Fruit fly (Drosophila melanogaster) whole organism, embryonic: ENCODE data around the gene CG8925.
A peak's percentile ranks its signal among the peaks of the same experiment; 100 is the strongest.

Experiments used
- Aef1 ChIP-seq: fragments of 200-800 bp; sonication (Bioruptor generic); IDR thresholded peaks from 3 replicates; pipeline ENCODE4 v1.3.6; 2022; ENCODE audit warnings: missing biosample characterization, missing genetic modification characterization
- Atf6 ChIP-seq: fragments of 200-800 bp; sonication (Bioruptor generic); IDR thresholded peaks from 2 replicates; pipeline ENCODE4 v1.3.6; 2022; ENCODE audit warnings: missing biosample characterization, missing genetic modification characterization
- Bgb ChIP-seq: fragments of 200-800 bp; sonication (Bioruptor generic); IDR thresholded peaks from 2 replicates; pipeline ENCODE4 v1.3.6; 2022; ENCODE audit warnings: missing biosample characterization, missing genetic modification characterization; ENCODE audit not compliant: partially characterized antibody
- CG11504 ChIP-seq: fragments of 200-800 bp; sonication (Bioruptor generic); optimal IDR thresholded peaks from 3 replicates; lab custom pipeline; 2019; ENCODE audit warnings: missing biosample characterization, mild to moderate bottlenecking, missing genetic modification characterization, moderate library complexity
- CG12769 ChIP-seq: fragments of 200-800 bp; sonication (Bioruptor generic); optimal IDR thresholded peaks from 2 replicates; lab custom pipeline; 2019; ENCODE audit warnings: missing biosample characterization, mild to moderate bottlenecking, missing genetic modification characterization, moderate library complexity
- CG13424 ChIP-seq: fragments of 200-800 bp; sonication (Bioruptor generic); optimal IDR thresholded peaks from 2 replicates; lab custom pipeline; 2019; ENCODE audit warnings: missing biosample characterization, mild to moderate bottlenecking, missing genetic modification characterization, moderate library complexity
- CG15601 ChIP-seq: fragments of 200-800 bp; sonication (Bioruptor generic); optimal IDR thresholded peaks from 3 replicates; lab custom pipeline; 2019; ENCODE audit warnings: missing biosample characterization, mild to moderate bottlenecking, missing genetic modification characterization, moderate library complexity
- CG18599 ChIP-seq: fragments of 200-800 bp; sonication (Bioruptor generic); optimal IDR thresholded peaks from 3 replicates; lab custom pipeline; 2017; ENCODE audit warnings: missing biosample characterization, missing genetic modification characterization, mild to moderate bottlenecking, moderate library complexity, missing genetic modification reagents
- CG2199 ChIP-seq: fragments of 200-800 bp; sonication (Bioruptor generic); IDR thresholded peaks from 3 replicates; pipeline ENCODE4 v1.3.6; 2022; ENCODE audit warnings: missing biosample characterization, missing genetic modification characterization
- CG31441 ChIP-seq: fragments of 200-800 bp; sonication (Bioruptor generic); IDR thresholded peaks from 2 replicates; pipeline ENCODE4 v1.3.6; 2022; ENCODE audit warnings: missing biosample characterization, missing genetic modification characterization
- CG4424 ChIP-seq: fragments of 200-800 bp; sonication (Bioruptor generic); optimal IDR thresholded peaks from 3 replicates; lab custom pipeline; 2016; ENCODE audit warnings: missing biosample characterization, missing genetic modification characterization
- CG4820 ChIP-seq: fragments of 200-800 bp; sonication (Bioruptor generic); optimal IDR thresholded peaks from 3 replicates; lab custom pipeline; 2016; ENCODE audit warnings: missing biosample characterization, missing genetic modification characterization
- CG6175 ChIP-seq: fragments of 200-800 bp; sonication (Bioruptor generic); IDR thresholded peaks from 3 replicates; pipeline ENCODE4 v1.3.6; 2022; ENCODE audit warnings: missing biosample characterization, missing genetic modification characterization
- CG6272 ChIP-seq: fragments of 200-800 bp; sonication (Bioruptor generic); IDR thresholded peaks from 2 replicates; pipeline ENCODE4 v1.3.6; 2022; ENCODE audit warnings: missing biosample characterization, missing genetic modification characterization
- CG9437 ChIP-seq: fragments of 200-800 bp; sonication (Bioruptor generic); optimal IDR thresholded peaks from 2 replicates; lab custom pipeline; 2018; ENCODE audit warnings: missing biosample characterization, mild to moderate bottlenecking, missing genetic modification characterization
- CoRest ChIP-seq: fragments of 200-800 bp; sonication (Bioruptor generic); optimal IDR thresholded peaks from 3 replicates; lab custom pipeline; 2018; ENCODE audit warnings: missing biosample characterization, mild to moderate bottlenecking, missing genetic modification characterization, moderate library complexity
- CrebB ChIP-seq: fragments of 200-800 bp; sonication (Bioruptor generic); optimal IDR thresholded peaks from 3 replicates; lab custom pipeline; 2018; ENCODE audit warnings: missing biosample characterization, mild to moderate bottlenecking, missing genetic modification characterization
- D19A ChIP-seq: fragments of 200-800 bp; optimal IDR thresholded peaks from 3 replicates; lab custom pipeline; 2019; ENCODE audit warnings: missing biosample characterization, mild to moderate bottlenecking, missing genetic modification characterization, moderate library complexity
- D19B ChIP-seq: fragments of 200-800 bp; sonication (Bioruptor generic); optimal IDR thresholded peaks from 2 replicates; lab custom pipeline; 2017; ENCODE audit warnings: missing biosample characterization, mild to moderate bottlenecking, missing genetic modification characterization
- Dbx ChIP-seq: fragments of 200-800 bp; sonication (Bioruptor generic); IDR thresholded peaks from 3 replicates; pipeline ENCODE4 v1.3.6; 2022; ENCODE audit warnings: missing biosample characterization, missing genetic modification characterization
- Dref ChIP-seq: fragments of 200-800 bp; sonication (Bioruptor generic); IDR thresholded peaks from 2 replicates; pipeline ENCODE4 v1.3.6; 2022; ENCODE audit warnings: missing biosample characterization, missing genetic modification characterization
- Fer3 ChIP-seq: fragments of 200-800 bp; sonication (Bioruptor generic); optimal IDR thresholded peaks from 2 replicates; lab custom pipeline; 2018; ENCODE audit warnings: missing biosample characterization, mild to moderate bottlenecking, missing genetic modification characterization, moderate library complexity
- MESR4 ChIP-seq: fragments of 200-800 bp; sonication (Bioruptor generic); optimal IDR thresholded peaks from 2 replicates; lab custom pipeline; 2018; ENCODE audit warnings: missing biosample characterization, mild to moderate bottlenecking, missing genetic modification characterization, moderate library complexity
- MTF-1 ChIP-seq: fragments of 200-800 bp; sonication (Bioruptor generic); optimal IDR thresholded peaks from 2 replicates; lab custom pipeline; 2018; ENCODE audit warnings: missing biosample characterization, mild to moderate bottlenecking, missing genetic modification characterization, borderline replicate concordance
- Mes4 ChIP-seq: fragments of 200-800 bp; sonication (Bioruptor generic); optimal IDR thresholded peaks from 2 replicates; lab custom pipeline; 2016; ENCODE audit warnings: missing biosample characterization, missing genetic modification characterization
- Spps ChIP-seq: fragments of 200-800 bp; sonication (Bioruptor generic); optimal IDR thresholded peaks from 2 replicates; lab custom pipeline; 2018; ENCODE audit warnings: missing biosample characterization, mild to moderate bottlenecking, missing genetic modification characterization
- abd-A ChIP-seq: fragments of 200-800 bp; sonication (Bioruptor generic); optimal IDR thresholded peaks from 3 replicates; lab custom pipeline; 2019; ENCODE audit warnings: missing biosample characterization, mild to moderate bottlenecking, missing genetic modification characterization, moderate library complexity
- az2 ChIP-seq: fragments of 200-800 bp; sonication (Bioruptor generic); optimal IDR thresholded peaks from 3 replicates; lab custom pipeline; 2016; ENCODE audit warnings: missing biosample characterization, missing genetic modification characterization
- dmrt99B ChIP-seq: fragments of 200-800 bp; sonication (Bioruptor generic); optimal IDR thresholded peaks from 2 replicates; lab custom pipeline; 2018; ENCODE audit warnings: missing biosample characterization, mild to moderate bottlenecking, missing genetic modification characterization, moderate library complexity
- dysf ChIP-seq: fragments of 200-800 bp; sonication (Bioruptor generic); IDR thresholded peaks from 3 replicates; pipeline ENCODE4 v1.3.6; 2022; ENCODE audit warnings: missing biosample characterization, missing genetic modification characterization
- fd64A ChIP-seq: fragments of 200-800 bp; sonication (Bioruptor generic); optimal IDR thresholded peaks from 3 replicates; lab custom pipeline; 2018; ENCODE audit warnings: missing biosample characterization, mild to moderate bottlenecking, missing genetic modification characterization
- gem ChIP-seq: fragments of 200-800 bp; sonication (Bioruptor generic); optimal IDR thresholded peaks from 2 replicates; lab custom pipeline; 2019; ENCODE audit warnings: missing biosample characterization, mild to moderate bottlenecking, missing genetic modification characterization, moderate library complexity
- gsb-n ChIP-seq: fragments of 200-800 bp; sonication (Bioruptor generic); optimal IDR thresholded peaks from 3 replicates; lab custom pipeline; 2018; ENCODE audit warnings: missing biosample characterization, mild to moderate bottlenecking, missing genetic modification characterization
- hkb ChIP-seq, 2 experiments: fragments of 200-800 bp in 1 of 2; fragments of >200 bp in 1 of 2; sonication (Bioruptor generic) in 1 of 2; IDR thresholded peaks in 1 of 2; optimal IDR thresholded peaks in 1 of 2; 2 replicates each; pipeline versions ENCODE4 v1.3.6 to Lab custom; 2017 to 2022; ENCODE audit warnings: missing biosample characterization in 1 of 2, missing genetic modification characterization in 1 of 2
- kay ChIP-seq: fragments of 200-800 bp; sonication (Bioruptor generic); optimal IDR thresholded peaks from 2 replicates; lab custom pipeline; 2016; ENCODE audit warnings: missing biosample characterization, missing genetic modification characterization
- klu ChIP-seq: fragments of 200-800 bp; sonication (Bioruptor generic); IDR thresholded peaks from 2 replicates; pipeline ENCODE4 v1.3.6; 2022; ENCODE audit warnings: missing biosample characterization, missing genetic modification characterization
- lov ChIP-seq, 2 experiments: fragments of 200-800 bp in 1 of 2; fragments of >200 bp in 1 of 2; sonication (Bioruptor generic) in 1 of 2; IDR thresholded peaks in 1 of 2; optimal IDR thresholded peaks in 1 of 2; 2 replicates in 1 of 2; 3 replicates in 1 of 2; pipeline versions ENCODE4 v1.3.6 to Lab custom; 2017 to 2022; ENCODE audit warnings: missing biosample characterization in 1 of 2, missing genetic modification characterization in 1 of 2
- mirr ChIP-seq: fragments of 200-800 bp; sonication (Bioruptor generic); optimal IDR thresholded peaks from 3 replicates; lab custom pipeline; 2018; ENCODE audit warnings: missing biosample characterization, mild to moderate bottlenecking, missing genetic modification characterization
- ranshi ChIP-seq: fragments of 200-800 bp; sonication (Bioruptor generic); IDR thresholded peaks from 2 replicates; pipeline ENCODE4 v1.3.6; 2022; ENCODE audit warnings: missing biosample characterization, missing genetic modification characterization
- run ChIP-seq: fragments of 200-800 bp; sonication (Bioruptor generic); optimal IDR thresholded peaks from 3 replicates; lab custom pipeline; 2018; ENCODE audit warnings: missing biosample characterization, mild to moderate bottlenecking, missing genetic modification characterization
- scrt ChIP-seq: fragments of 200-800 bp; sonication (Bioruptor generic); optimal IDR thresholded peaks from 2 replicates; lab custom pipeline; 2018; ENCODE audit warnings: missing biosample characterization, mild to moderate bottlenecking, missing genetic modification characterization, moderate library complexity
- sens-2 ChIP-seq: fragments of 200-800 bp; sonication (Bioruptor generic); IDR thresholded peaks from 2 replicates; pipeline ENCODE4 v1.3.6; 2022; ENCODE audit warnings: missing biosample characterization, missing genetic modification characterization
- seq ChIP-seq: fragments of 200-800 bp; sonication (Bioruptor generic); IDR thresholded peaks from 2 replicates; pipeline ENCODE4 v1.3.6; 2022; ENCODE audit warnings: missing biosample characterization, missing genetic modification characterization
- zfh1 ChIP-seq: fragments of 200-800 bp; sonication (Bioruptor generic); IDR thresholded peaks from 3 replicates; pipeline ENCODE4 v1.3.6; 2022; ENCODE audit warnings: missing biosample characterization, missing genetic modification characterization

CG8925 gene

DNA sequence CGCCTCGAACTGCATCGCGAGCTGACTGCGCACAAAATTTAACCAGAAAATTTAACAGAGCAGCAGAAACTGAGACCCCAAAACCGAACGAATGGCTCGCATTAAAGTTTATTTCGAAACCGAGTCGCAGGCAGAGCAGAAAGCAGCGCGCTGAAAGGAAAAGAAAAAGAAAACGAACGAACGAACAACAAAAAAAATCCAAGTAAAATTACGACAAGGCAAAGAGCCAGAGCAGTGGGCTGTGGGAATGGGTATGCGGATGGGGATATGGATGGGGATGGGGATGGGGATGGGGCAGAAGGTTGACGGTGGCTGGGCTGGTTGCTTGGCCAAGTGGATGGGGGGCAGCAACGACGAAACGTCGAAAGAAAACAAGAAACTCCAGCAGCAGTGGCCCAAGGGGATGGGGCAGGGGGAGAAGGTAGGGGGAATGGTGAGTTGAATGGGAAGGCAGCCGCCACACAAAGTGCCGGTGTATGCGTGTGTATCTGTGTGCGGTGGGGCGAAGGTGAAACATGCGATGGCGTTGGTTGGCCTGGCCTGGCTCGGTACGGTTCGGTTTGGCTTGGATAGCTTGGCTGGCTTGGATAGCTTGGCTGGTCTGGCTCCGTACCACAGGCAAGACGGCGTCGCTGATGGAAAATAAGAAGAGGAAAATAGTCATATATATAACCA is 36.5 kb downstream of the CG8925 start (continued):
- TF ChIP-seq Bgb (GFP tag; lab: Robert Waterston, UW), result peak; percentile 25; the same call in 1 of the 2 replicates
- peak; percentile 32 for TF ChIP-seq scrt
- TF ChIP-seq, all 482 proteins: peak for 108

DNA sequence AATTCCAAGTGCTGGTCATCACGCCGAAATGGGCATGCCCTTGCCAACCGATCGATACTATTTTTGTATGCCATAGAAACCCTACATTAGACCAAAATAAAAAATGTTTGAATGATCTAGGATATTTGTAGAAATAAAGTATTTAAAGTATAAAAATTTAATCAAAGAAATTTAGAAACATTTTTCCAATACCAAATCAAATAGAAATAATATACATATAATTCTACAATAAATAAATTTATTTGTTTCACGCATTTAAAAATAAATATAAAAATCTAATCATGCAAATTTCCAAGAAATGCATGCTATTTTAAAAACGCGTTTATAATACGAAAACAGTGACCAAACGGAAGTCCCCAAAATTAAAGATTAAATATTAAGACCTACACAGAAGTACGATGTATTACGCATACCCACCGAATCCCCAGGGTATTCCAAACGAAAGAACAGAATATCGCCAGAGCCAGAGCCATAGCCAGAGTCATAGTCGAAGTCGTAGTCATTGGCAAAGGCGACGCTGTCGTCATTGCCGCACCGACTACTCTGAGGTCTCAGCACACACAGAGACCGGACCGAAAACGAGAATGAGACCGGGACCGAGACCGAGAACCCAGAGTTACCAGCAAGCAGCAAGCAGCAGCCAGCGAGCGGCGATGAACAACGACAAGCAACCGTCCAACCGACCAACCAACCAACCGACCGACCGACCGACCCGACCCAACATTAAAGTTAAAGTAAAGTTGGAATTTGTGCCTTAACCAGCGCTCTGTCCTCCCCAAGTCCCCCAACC is 37.3 kb downstream of the CG8925 start:
- no peak for TF ChIP-seq MTF-1 (GFP tag; lab: Kevin White, UChicago)
- TF ChIP-seq CG13424 (tag; lab: Kevin White, UChicago), result peak; percentile 51
- TF ChIP-seq CG12769, result peak; percentile 77
- TF ChIP-seq Spps (tag; lab: Kevin White, UChicago), result peak; percentile 51
- TF ChIP-seq dmrt99B (tag; lab: Kevin White, UChicago), result peak; percentile 33
- no peak for TF ChIP-seq MESR4
- TF ChIP-seq ranshi (GFP tag; lab: Robert Waterston, UW), result peak; percentile 7; the same call in 1 of the 2 replicates
- peak; percentile 18 for TF ChIP-seq CG4424 (GFP tag; lab: Kevin White, UChicago)
- TF ChIP-seq lov (optimal IDR thresholded peaks at IDR 0.05; lab: Kevin White, UChicago), result no peak
- no peak for TF ChIP-seq lov (GFP tag; IDR thresholded peaks at IDR 0.05; lab: Robert Waterston, UW)
- peak; percentile 85; the same call in 2 of the 3 replicates for TF ChIP-seq CG2199 (GFP tag; lab: Robert Waterston, UW)
- TF ChIP-seq gem (tag; lab: Kevin White, UChicago), result peak; percentile 81
- TF ChIP-seq abd-A (tag; lab: Kevin White, UChicago), result peak; percentile 59
- TF ChIP-seq Dbx (GFP tag; lab: Robert Waterston, UW), result peak; percentile 50; the same call in 2 of the 3 replicates
- peak; percentile 92 for TF ChIP-seq D19A (tag; lab: Kevin White, UChicago)
- TF ChIP-seq CG9437 (GFP tag; lab: Kevin White, UChicago), result peak; percentile 60
- 0 out of 2 replicates have a peak, but pooled peaks have one; percentile 19 for TF ChIP-seq Dref (GFP tag; lab: Robert Waterston, UW)
- peak; percentile 8; the same call in 1 of the 2 replicates for TF ChIP-seq sens-2 (GFP tag; lab: Robert Waterston, UW)
- TF ChIP-seq D19B (GFP tag; lab: Kevin White, UChicago), result peak; percentile 72
- 0 out of 3 replicates have a peak, but pooled peaks have one; percentile 4 for TF ChIP-seq zfh1 (GFP tag; lab: Robert Waterston, UW)
- peak; percentile 5 for TF ChIP-seq gsb-n
- no peak for TF ChIP-seq CrebB (tag; lab: Kevin White, UChicago)
- TF ChIP-seq Atf6, result no peak
- peak; percentile 24; the same call in 1 of the 2 replicates for TF ChIP-seq seq
- peak; percentile 20 for TF ChIP-seq az2
- TF ChIP-seq Mes4 (GFP tag; lab: Kevin White, UChicago), result no peak
- TF ChIP-seq CG18599 (GFP tag; lab: Kevin White, UChicago), result peak; percentile 52
- TF ChIP-seq fd64A (GFP tag; lab: Kevin White, UChicago), result no peak
- no peak for TF ChIP-seq run
- peak; percentile 22 for TF ChIP-seq mirr (GFP tag; lab: Kevin White, UChicago)
- TF ChIP-seq CG4820 (GFP tag; lab: Kevin White, UChicago), result peak; percentile 11
- TF ChIP-seq Fer3 (tag; lab: Kevin White, UChicago), result peak; percentile 23
- 0 out of 3 replicates have a peak, but pooled peaks have one; percentile 11 for TF ChIP-seq Aef1
- TF ChIP-seq kay (GFP tag; lab: Kevin White, UChicago), result no peak
- peak; percentile 77; the same call in 2 of the 3 replicates for TF ChIP-seq CG6175
- TF ChIP-seq CG15601 (tag; lab: Kevin White, UChicago), result peak; percentile 2
- TF ChIP-seq CG31441 (GFP tag; lab: Robert Waterston, UW), result peak; percentile 58
- no peak for TF ChIP-seq klu (GFP tag; lab: Robert Waterston, UW)
- peak; percentile 62 for TF ChIP-seq CoRest
- no peak for TF ChIP-seq CG6272 (GFP tag; lab: Robert Waterston, UW)
- TF ChIP-seq dysf (GFP tag; lab: Robert Waterston, UW), result peak; percentile 39; the same call in 1 of the 3 replicates
- peak; percentile 63 for TF ChIP-seq CG11504
- no peak for TF ChIP-seq hkb (optimal IDR thresholded peaks at IDR 0.05; lab: Kevin White, UChicago)
- 0 out of 2 replicates have a peak, but pooled peaks have one; percentile 24 for TF ChIP-seq hkb (GFP tag; IDR thresholded peaks at IDR 0.05; lab: Robert Waterston, UW)
